Worm (Caenorhabditis elegans) whole organism, L3 larva: ENCODE data around the gene catp-2.

Experiments
- ceh-82 ChIP-seq: fragments of 150-350 bp; optimal IDR thresholded peaks from 2 replicates; lab custom pipeline; 2014; ENCODE audit warnings: missing biosample characterization, missing genetic modification characterization
- elt-3 ChIP-seq, 3 experiments: fragments of 150-350 bp in 1 of 3; sonication (generic microtip) in 2 of 3; optimal IDR thresholded peaks; 2 replicates in 2 of 3; 4 replicates in 1 of 3; lab custom pipeline; 2014 to 2017; ENCODE audit warnings: missing biosample characterization in 3 of 3, missing genetic modification characterization in 3 of 3
- fos-1 ChIP-seq: fragments of 150-350 bp; optimal IDR thresholded peaks from 2 replicates; lab custom pipeline; 2014; ENCODE audit warnings: missing biosample characterization, missing genetic modification characterization
- lin-39 ChIP-seq: fragments of 150-350 bp; optimal IDR thresholded peaks from 2 replicates; lab custom pipeline; 2018; ENCODE audit warnings: missing biosample characterization, missing genetic modification reagents, missing genetic modification characterization
- mdl-1 ChIP-seq: fragments of 150-350 bp; optimal IDR thresholded peaks from 2 replicates; lab custom pipeline; 2014; ENCODE audit warnings: missing biosample characterization, missing genetic modification characterization
- nhr-23 ChIP-seq: fragments of 150-350 bp; optimal IDR thresholded peaks from 2 replicates; lab custom pipeline; 2014; ENCODE audit warnings: missing biosample characterization, missing genetic modification reagents, missing genetic modification characterization
- nhr-25 ChIP-seq: sonication (generic microtip); optimal IDR thresholded peaks from 2 replicates; lab custom pipeline; 2017; ENCODE audit warnings: missing biosample characterization, missing genetic modification characterization
- tbx-2 ChIP-seq: sonication (generic microtip); optimal IDR thresholded peaks from 2 replicates; lab custom pipeline; 2016; ENCODE audit warnings: mild to moderate bottlenecking, missing genetic modification characterization, missing compliant biosample characterization
- unc-62 ChIP-seq: fragments of 150-350 bp; sonication (generic microtip); optimal IDR thresholded peaks from 4 replicates; lab custom pipeline; 2014; ENCODE audit warnings: missing biosample characterization, missing genetic modification reagents, missing genetic modification characterization

DNA sequence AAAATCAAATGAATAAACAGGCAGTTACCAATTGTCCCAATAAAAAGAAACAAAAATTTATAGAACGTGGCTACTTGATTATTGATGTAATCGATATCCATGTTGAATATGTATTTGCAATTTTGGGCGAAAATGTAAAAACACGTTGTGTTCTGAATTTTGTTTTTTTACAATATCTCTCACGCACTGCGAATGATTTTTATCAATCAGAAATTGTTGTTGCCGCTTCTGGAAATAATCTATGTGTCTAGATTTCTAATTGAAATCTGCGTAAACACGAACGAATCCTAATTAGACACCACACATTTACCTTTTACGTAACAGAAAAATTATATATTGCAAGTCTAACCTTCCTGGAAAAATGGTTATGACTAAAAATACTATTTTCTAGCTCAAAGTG lies 48.6 kb downstream of the catp-2 start, which contains the start of gene srsx-13:
- no peak for TF ChIP-seq tbx-2 (tag; lab: Kevin White, UChicago)
- no peak for TF ChIP-seq unc-62 (GFP tag; lab: Kevin White, UChicago)
- TF ChIP-seq elt-3 (tag; optimal IDR thresholded peaks at IDR 0.05; lab: Kevin White, UChicago) = no peak
- TF ChIP-seq lin-39 = no peak
- no peak for TF ChIP-seq nhr-23
- no peak for TF ChIP-seq ceh-82 (tag; lab: Kevin White, UChicago)
- no peak for TF ChIP-seq nhr-25 (tag; lab: Kevin White, UChicago)
- TF ChIP-seq mdl-1 = no peak
- no peak for TF ChIP-seq fos-1 (tag; lab: Kevin White, UChicago)
